Fruit fly (Drosophila melanogaster): ENCODE data around the gene Adhr.

Adhr gene

dm6 chr2L:14651685-14652536 is 36.6 kb downstream of the Adhr start:
- TF ChIP-seq ranshi (GFP tag; IDR thresholded peaks at IDR 0.05) (no peak), CG15601 (tag; optimal IDR thresholded peaks at IDR 0.05) (no peak), CG6175 (GFP tag; IDR thresholded peaks at IDR 0.05) (no peak), twi (tag; optimal IDR thresholded peaks at IDR 0.05) (peak; percentile 61), usp (GFP tag; optimal IDR thresholded peaks at IDR 0.05) (no peak), CG17359 (tag; optimal IDR thresholded peaks at IDR 0.05) (peak; percentile 36), dmrt99B (tag; optimal IDR thresholded peaks at IDR 0.05) (peak; percentile 39), Bgb (GFP tag; IDR thresholded peaks at IDR 0.05; ENCODE audit: partially characterized antibody) (no peak), CG2199 (GFP tag; IDR thresholded peaks at IDR 0.05) (peak; percentile 77; the same call in 2 of the 3 replicates), CG12071 (GFP tag; optimal IDR thresholded peaks at IDR 0.05) (no peak), CoRest (tag; optimal IDR thresholded peaks at IDR 0.05) (peak; percentile 13), CG14965 (GFP tag; optimal IDR thresholded peaks at IDR 0.05; ENCODE audit: borderline replicate concordance) (no peak), CG11504 (tag; optimal IDR thresholded peaks at IDR 0.05) (peak; percentile 50), Blimp-1 (GFP tag; optimal IDR thresholded peaks at IDR 0.05) (peak; percentile 98), chinmo (GFP tag; IDR thresholded peaks at IDR 0.05; ENCODE audit: partially characterized antibody) (no peak), Med (GFP tag) (peak; percentile 61), chn (GFP tag; optimal IDR thresholded peaks at IDR 0.05) (no peak), zf30C (GFP tag; optimal IDR thresholded peaks at IDR 0.05) (no peak), CG13894 (tag; optimal IDR thresholded peaks at IDR 0.05) (no peak), danr (GFP tag; IDR thresholded peaks at IDR 0.05) (no peak), Sox102F (GFP tag; optimal IDR thresholded peaks at IDR 0.05) (peak; percentile 50), crol (GFP tag; IDR thresholded peaks at IDR 0.05) (no peak; the same call in 1 of the 2 replicates), CG9797 (GFP tag; optimal IDR thresholded peaks at IDR 0.05) (no peak), sim (GFP tag; IDR thresholded peaks at IDR 0.05) (0 out of 2 replicates have a peak, but pooled peaks have one; percentile 20), dimm (GFP tag; IDR thresholded peaks at IDR 0.05) (no peak), insv (GFP tag; optimal IDR thresholded peaks at IDR 0.05) (no peak), CG11695 (GFP tag; IDR thresholded peaks at IDR 0.05) (no peak), ATbp (GFP tag; optimal IDR thresholded peaks at IDR 0.05) (peak; percentile 12), Drgx (GFP tag; IDR thresholded peaks at IDR 0.05) (peak; percentile 28), bsh (GFP tag; optimal IDR thresholded peaks at IDR 0.05) (peak in 1 of 2 experiments; percentile 27), CG5953 (GFP tag; IDR thresholded peaks at IDR 0.05) (0 out of 2 replicates have a peak, but pooled peaks have one; percentile 41), zfh1 (GFP tag; IDR thresholded peaks at IDR 0.05) (peak; percentile 50; the same call in 1 of the 3 replicates), sens (GFP tag) (peak; percentile 13), fd102C (GFP tag; optimal IDR thresholded peaks at IDR 0.05) (no peak), Mes4 (GFP tag; optimal IDR thresholded peaks at IDR 0.05) (no peak), gem (tag; optimal IDR thresholded peaks at IDR 0.05) (peak; percentile 26), fd3F (GFP tag; optimal IDR thresholded peaks at IDR 0.05) (no peak), Atf-2 (GFP tag; optimal IDR thresholded peaks at IDR 0.05) (no peak), Vsx1 (GFP tag; optimal IDR thresholded peaks at IDR 0.05) (no peak), pita (GFP tag; optimal IDR thresholded peaks at IDR 0.05) (no peak), Xrp1 (GFP tag; IDR thresholded peaks at IDR 0.05) (peak; percentile 15; the same call in 1 of the 2 replicates), Ets65A (GFP tag) (peak; percentile 65), az2 (GFP tag; optimal IDR thresholded peaks at IDR 0.05) (peak; percentile 5), sisA (GFP tag; IDR thresholded peaks at IDR 0.05) (peak; percentile 20; the same call in 1 of the 2 replicates), phol (tag; optimal IDR thresholded peaks at IDR 0.05) (peak; percentile 37), Six4 (GFP tag; optimal IDR thresholded peaks at IDR 0.05) (no peak), CG31388 (GFP tag; optimal IDR thresholded peaks at IDR 0.05) (no peak), ken (GFP tag; IDR thresholded peaks at IDR 0.05) (no peak)
